Worm (Caenorhabditis elegans) whole organism, early embryonic: ENCODE results near the gene F58F9.6.
A peak's percentile ranks its signal among the peaks of the same experiment; 100 is the strongest.

Experiments
- B0310.2 ChIP-seq: sonication (generic microtip); optimal IDR thresholded peaks from 2 replicates; lab custom pipeline; 2016; ENCODE audit warnings: mild to moderate bottlenecking, missing genetic modification characterization, missing compliant biosample characterization
- F13C5.2 ChIP-seq: sonication (generic microtip); optimal IDR thresholded peaks from 2 replicates; lab custom pipeline; 2017; ENCODE audit warnings: mild to moderate bottlenecking, missing genetic modification characterization, inconsistent platforms, missing compliant biosample characterization
- aly-1 ChIP-seq: sonication (generic microtip); optimal IDR thresholded peaks from 2 replicates; lab custom pipeline; 2016; ENCODE audit warnings: missing genetic modification characterization, missing compliant biosample characterization
- ama-1 ChIP-seq: fragments of 150-350 bp; optimal IDR thresholded peaks from 2 replicates; lab custom pipeline; 2014
- ceh-13 ChIP-seq: fragments of 200-800 bp; sonication (Bioruptor generic); optimal IDR thresholded peaks from 2 replicates; lab custom pipeline; 2018; ENCODE audit warnings: mild to moderate bottlenecking, missing genetic modification characterization, missing compliant biosample characterization
- ceh-36 ChIP-seq: sonication (generic microtip); optimal IDR thresholded peaks from 2 replicates; lab custom pipeline; 2016; ENCODE audit warnings: missing genetic modification characterization, inconsistent platforms, missing compliant biosample characterization
- ets-7 ChIP-seq: sonication (generic microtip); optimal IDR thresholded peaks from 2 replicates; lab custom pipeline; 2016; ENCODE audit warnings: missing genotype, missing genetic modification characterization, missing compliant biosample characterization
- flt-1 ChIP-seq: fragments of 200-800 bp; sonication (Bioruptor generic); IDR thresholded peaks from 2 replicates; pipeline ENCODE4 v1.3.6; 2022; ENCODE audit warnings: missing genetic modification characterization, missing compliant biosample characterization
- hmbx-1 ChIP-seq: sonication (generic microtip); optimal IDR thresholded peaks from 2 replicates; lab custom pipeline; 2016; ENCODE audit warnings: mild to moderate bottlenecking, missing genetic modification characterization, missing compliant biosample characterization
- hmg-4 ChIP-seq: fragments of 200-800 bp; sonication (Bioruptor generic); optimal IDR thresholded peaks from 2 replicates; lab custom pipeline; 2018; ENCODE audit warnings: mild to moderate bottlenecking, missing genetic modification characterization, missing compliant biosample characterization
- hnd-1 ChIP-seq: sonication (generic microtip); optimal IDR thresholded peaks from 2 replicates; lab custom pipeline; 2016; ENCODE audit warnings: missing genetic modification characterization, missing compliant biosample characterization
- pes-1 ChIP-seq: fragments of 200-800 bp; sonication (Bioruptor generic); IDR thresholded peaks from 2 replicates; pipeline ENCODE4 v1.3.6; 2022; ENCODE audit warnings: missing genetic modification reagents, missing genetic modification characterization, missing compliant biosample characterization
- scrt-1 ChIP-seq: fragments of 200-800 bp; sonication (Bioruptor generic); IDR thresholded peaks from 2 replicates; pipeline ENCODE4 v1.3.6; 2022; ENCODE audit warnings: missing genetic modification characterization, missing compliant biosample characterization
- sea-1 ChIP-seq: fragments of 200-800 bp; sonication (Bioruptor generic); conservative IDR thresholded peaks from 2 replicates; pipeline ENCODE4 v1.3.6; 2022; ENCODE audit warnings: missing genetic modification characterization, missing compliant biosample characterization
- tbx-11 ChIP-seq: fragments of 200-800 bp; sonication (Bioruptor generic); IDR thresholded peaks from 2 replicates; pipeline ENCODE4 v1.3.6; 2022; ENCODE audit warnings: missing genetic modification characterization, missing compliant biosample characterization
- tbx-37 ChIP-seq: fragments of 200-800 bp; sonication (Bioruptor generic); conservative IDR thresholded peaks from 2 replicates; pipeline ENCODE4 v1.3.6; 2022; ENCODE audit warnings: missing genetic modification reagents, missing genetic modification characterization, missing compliant biosample characterization
- tra-4 ChIP-seq: sonication (generic microtip); optimal IDR thresholded peaks from 2 replicates; lab custom pipeline; 2017; ENCODE audit warnings: missing genetic modification characterization, missing compliant biosample characterization

F58F9.6 gene

ce11 chrIV:6219429-6219828, 18.0 kb downstream of the F58F9.6 start, which contains the start of gene C49A9.4:
Gene C49A9.4 (plus strand): TSS chrIV:6219693.
- TF ChIP-seq hmg-4 (GFP tag; lab: Kevin White, UChicago) (no peak), sea-1 (no peak), B0310.2 (tag; lab: Kevin White, UChicago) (no peak), hmbx-1 (no peak), tra-4 (tag; lab: Kevin White, UChicago) (no peak), tbx-37 (GFP tag; lab: Robert Waterston, UW) (no peak), aly-1 (tag; lab: Kevin White, UChicago) (no peak), ceh-36 (tag; lab: Kevin White, UChicago) (no peak), F13C5.2 (tag; lab: Kevin White, UChicago) (no peak), ama-1 (lab: Kevin White, UChicago) (no peak), hnd-1 (tag; lab: Kevin White, UChicago) (no peak), ceh-13 (GFP tag; lab: Kevin White, UChicago) (no peak), flt-1 (GFP tag; lab: Robert Waterston, UW) (no peak), scrt-1 (GFP tag; lab: Robert Waterston, UW) (no peak), tbx-11 (GFP tag; lab: Robert Waterston, UW) (no peak), pes-1 (GFP tag; lab: Robert Waterston, UW) (no peak), ets-7 (no peak)

DNA sequence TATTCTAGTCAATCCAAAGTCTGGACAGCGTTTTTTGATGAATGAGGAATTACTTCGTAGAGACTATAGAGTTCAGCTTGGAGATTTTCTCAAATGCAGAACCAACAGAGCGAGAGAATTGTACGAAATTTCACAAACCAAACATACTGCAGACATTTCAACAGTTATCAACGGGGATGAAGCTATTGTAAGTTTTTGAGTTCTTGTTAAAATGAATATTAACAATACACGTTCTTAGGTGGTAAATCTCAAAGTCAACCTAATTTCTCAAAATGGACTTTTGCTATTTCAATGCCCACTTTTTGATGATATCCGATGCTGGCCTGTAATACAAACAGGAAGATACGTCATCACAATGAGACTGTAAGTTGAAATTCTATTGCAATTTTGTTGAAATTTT, 19.9 kb downstream of the F58F9.6 start:
- TF ChIP-seq ets-7 (no peak), sea-1 (no peak), F13C5.2 (tag; lab: Kevin White, UChicago) (no peak), B0310.2 (tag; lab: Kevin White, UChicago) (no peak), tbx-37 (GFP tag; lab: Robert Waterston, UW) (no peak), hmbx-1 (no peak), tra-4 (tag; lab: Kevin White, UChicago) (no peak), hnd-1 (tag; lab: Kevin White, UChicago) (no peak), ceh-13 (GFP tag; lab: Kevin White, UChicago) (no peak), hmg-4 (GFP tag; lab: Kevin White, UChicago) (no peak), flt-1 (GFP tag; lab: Robert Waterston, UW) (no peak), ceh-36 (tag; lab: Kevin White, UChicago) (no peak), tbx-11 (GFP tag; lab: Robert Waterston, UW) (no peak), ama-1 (lab: Kevin White, UChicago) (no peak), scrt-1 (GFP tag; lab: Robert Waterston, UW) (no peak)

DNA sequence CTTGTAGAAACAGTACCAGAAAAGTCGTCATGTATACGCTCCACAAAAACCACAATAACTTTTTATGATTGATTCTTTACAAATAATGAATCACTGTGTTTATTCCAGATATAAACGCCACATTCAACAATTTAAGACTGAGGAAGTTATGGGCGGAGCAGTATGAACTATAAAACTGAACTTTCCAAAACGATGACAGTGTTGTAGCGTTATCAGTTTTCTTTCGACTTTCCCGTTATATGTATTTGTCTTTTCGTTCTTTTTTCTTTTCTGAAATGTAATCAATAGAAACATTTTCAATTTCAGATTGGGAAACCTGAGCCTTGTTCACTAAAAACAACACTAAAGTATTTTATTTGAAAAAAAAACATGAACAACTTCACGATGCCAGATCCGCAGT, 20.3 kb downstream of the F58F9.6 start, which contains the start of gene C49A9.9:
Gene C49A9.9, plus strand, starts transcription at position 307 of the 400 bp plus-strand sequence.
- TF ChIP-seq tbx-11 (GFP tag; lab: Robert Waterston, UW): no peak
- TF ChIP-seq pes-1 (GFP tag; lab: Robert Waterston, UW): no peak
- TF ChIP-seq hmg-4 (GFP tag; lab: Kevin White, UChicago): no peak
- TF ChIP-seq ceh-13 (GFP tag; lab: Kevin White, UChicago): no peak
- no peak for TF ChIP-seq sea-1
- TF ChIP-seq scrt-1 (GFP tag; lab: Robert Waterston, UW): no peak
- no peak for TF ChIP-seq tbx-37 (GFP tag; lab: Robert Waterston, UW)
- no peak for TF ChIP-seq tra-4 (tag; lab: Kevin White, UChicago)
- TF ChIP-seq B0310.2 (tag; lab: Kevin White, UChicago): no peak
- no peak for TF ChIP-seq hnd-1 (tag; lab: Kevin White, UChicago)
- TF ChIP-seq ceh-36 (tag; lab: Kevin White, UChicago): no peak
- no peak for TF ChIP-seq flt-1 (GFP tag; lab: Robert Waterston, UW)
- no peak for TF ChIP-seq ama-1 (lab: Kevin White, UChicago)

- no peak for TF ChIP-seq hnd-1 (tag; lab: Kevin White, UChicago)
- TF ChIP-seq ets-7: no peak
- no peak for TF ChIP-seq tbx-37 (GFP tag; lab: Robert Waterston, UW)
- TF ChIP-seq ceh-36 (tag; lab: Kevin White, UChicago): no peak
- no peak for TF ChIP-seq tbx-11 (GFP tag; lab: Robert Waterston, UW)
- no peak for TF ChIP-seq F13C5.2 (tag; lab: Kevin White, UChicago)
- TF ChIP-seq hmbx-1: no peak
- no peak for TF ChIP-seq B0310.2 (tag; lab: Kevin White, UChicago)
- no peak for TF ChIP-seq scrt-1 (GFP tag; lab: Robert Waterston, UW)
- no peak for TF ChIP-seq ceh-13 (GFP tag; lab: Kevin White, UChicago)
Observed at ce11 chrIV:6213403-6213802, 24.0 kb downstream of the F58F9.6 start, which contains the start of gene C49A9.5. Gene C49A9.5 (plus strand): TSS chrIV:6213673.

- TF ChIP-seq tbx-11 (GFP tag; lab: Robert Waterston, UW): no peak
- TF ChIP-seq ceh-13 (GFP tag; lab: Kevin White, UChicago): no peak
- no peak for TF ChIP-seq B0310.2 (tag; lab: Kevin White, UChicago)
- no peak for TF ChIP-seq sea-1
- TF ChIP-seq ama-1 (lab: Kevin White, UChicago): no peak
- no peak for TF ChIP-seq hmbx-1
- TF ChIP-seq flt-1 (GFP tag; lab: Robert Waterston, UW): no peak
- TF ChIP-seq pes-1 (GFP tag; lab: Robert Waterston, UW): no peak
- no peak for TF ChIP-seq hnd-1 (tag; lab: Kevin White, UChicago)
- TF ChIP-seq aly-1 (tag; lab: Kevin White, UChicago): no peak
- TF ChIP-seq hmg-4 (GFP tag; lab: Kevin White, UChicago): no peak
- TF ChIP-seq tbx-37 (GFP tag; lab: Robert Waterston, UW): no peak
- no peak for TF ChIP-seq ceh-36 (tag; lab: Kevin White, UChicago)
Observed at ce11 chrIV:6210574-6210973, 26.8 kb downstream of the F58F9.6 start, which contains the start of the genes ugt-24 and C49A9.6. Gene ugt-24 (minus strand): TSS chrIV:6210720. Gene C49A9.6 (plus strand): TSS chrIV:6210936.

DNA sequence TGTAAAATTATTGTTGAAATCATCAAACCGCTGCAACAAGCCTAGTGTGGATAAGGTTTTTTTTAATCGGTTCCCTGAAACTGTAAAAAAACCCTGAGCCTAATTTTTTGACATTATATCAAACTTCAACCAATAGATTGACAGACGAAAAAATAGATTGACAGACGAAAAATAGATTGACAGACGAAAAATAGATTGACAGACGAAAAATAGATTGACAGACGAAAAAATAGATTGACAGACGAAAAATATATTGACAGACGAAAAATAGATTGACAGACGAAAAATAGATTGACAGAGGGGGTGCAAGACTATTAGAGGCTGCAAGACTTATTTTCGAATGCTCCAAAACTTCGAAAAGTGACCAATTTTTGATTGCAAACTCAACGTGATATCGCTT, 27.4 kb downstream of the F58F9.6 start:
- TF ChIP-seq tbx-37 (GFP tag; lab: Robert Waterston, UW) (peak; percentile 44; the same call in 1 of the 2 replicates), flt-1 (GFP tag; lab: Robert Waterston, UW) (peak; percentile 62)

- no peak for TF ChIP-seq pes-1 (GFP tag; lab: Robert Waterston, UW)
- no peak for TF ChIP-seq ets-7
- TF ChIP-seq tbx-11 (GFP tag; lab: Robert Waterston, UW): no peak
- TF ChIP-seq hmbx-1: no peak
- TF ChIP-seq ama-1 (lab: Kevin White, UChicago): no peak
- TF ChIP-seq aly-1 (tag; lab: Kevin White, UChicago): no peak
Observed at ce11 chrIV:6209337-6209736, 28.1 kb downstream of the F58F9.6 start.
